4 worm cellular contexts compared by ENCODE assay signal in genomic region chrX:9443871-9444270, ce11.
A peak's percentile ranks its signal among the peaks of the same experiment; 100 is the strongest.
TF ChIP-seq lines count a peak whose summit lies in the region.

No protein-coding gene starts in this region.

TF ChIP-seq in whole organism, L1 larva, 84 proteins besides CTCF, POLR2A, EP300 and RAD21:
- no peak for TF ChIP-seq ceh-82 (tag; optimal IDR thresholded peaks at IDR 0.05; lab: Kevin White, UChicago)
- TF ChIP-seq ceh-8 (GFP tag; optimal IDR thresholded peaks at IDR 0.05; lab: Kevin White, UChicago) = no peak
- TF ChIP-seq egl-13 (tag; optimal IDR thresholded peaks at IDR 0.05; lab: Kevin White, UChicago) = no peak
- TF ChIP-seq mef-2 (tag; optimal IDR thresholded peaks at IDR 0.05; lab: Kevin White, UChicago) = no peak
- TF ChIP-seq lin-14 (GFP tag; optimal IDR thresholded peaks at IDR 0.05; lab: Kevin White, UChicago) = peak; percentile 56
- TF ChIP-seq lin-35 (GFP tag; optimal IDR thresholded peaks at IDR 0.05; lab: Kevin White, UChicago) = no peak
- TF ChIP-seq fkh-10 (GFP tag; optimal IDR thresholded peaks at IDR 0.05; lab: Kevin White, UChicago) = peak; percentile 73

TF ChIP-seq in whole organism, L3 larva, 47 proteins besides CTCF, POLR2A, EP300 and RAD21:
- no peak for TF ChIP-seq sea-2 (GFP tag; optimal IDR thresholded peaks at IDR 0.05; lab: Kevin White, UChicago)
- TF ChIP-seq fkh-10 (GFP tag; optimal IDR thresholded peaks at IDR 0.05; lab: Kevin White, UChicago) = peak; percentile 4

TF ChIP-seq in whole organism, late embryonic, 69 proteins besides CTCF, POLR2A, EP300 and RAD21:
- TF ChIP-seq unc-42 (tag; optimal IDR thresholded peaks at IDR 0.05; lab: Kevin White, UChicago) (peak; percentile 57), dve-1 (tag; optimal IDR thresholded peaks at IDR 0.05; lab: Kevin White, UChicago) (no peak)

TF ChIP-seq in whole organism, mixed stage, embryonic, 35 proteins besides CTCF, POLR2A, EP300 and RAD21:
- peak; percentile 40 for TF ChIP-seq ces-1 (GFP tag; optimal IDR thresholded peaks at IDR 0.05; lab: Kevin White, UChicago)
- TF ChIP-seq lsy-2 (tag; optimal IDR thresholded peaks at IDR 0.05; lab: Kevin White, UChicago) = no peak

Comparison
In these comparisons a context has a peak if more than half of its experiments do, and no peak if none do; other contexts are left out.
1. Of the 10 proteins assayed by ChIP-seq in both whole organism, L1 larva and whole organism, late embryonic: peak only in whole organism, L1 larva: fkh-10; only in whole organism, late embryonic: none; in both: none; in neither: 9.